Fruit fly (Drosophila melanogaster): ENCODE measurements around the gene Cpr76Ba.

- TF ChIP-seq CG7271 (tag; optimal IDR thresholded peaks at IDR 0.05) (no peak), pros (GFP tag; optimal IDR thresholded peaks at IDR 0.05) (no peak)
Observed at dm6 chr3L:19552136-19552773, 34.1 kb upstream of the Cpr76Ba start, which contains the start of the genes Ltn1 and CG9300.

Measured in whole organism, embryonic.